Worm (Caenorhabditis elegans) whole organism, young adult: Measurements from ENCODE around the gene C46F11.4.

Source experiments
- C06A6.2 ChIP-seq: fragments of 200-800 bp; sonication (Bioruptor generic); conservative IDR thresholded peaks from 2 replicates; pipeline ENCODE4 v1.3.6; 2022; ENCODE audit warnings: missing genetic modification characterization, missing compliant biosample characterization
- D2030.7 ChIP-seq: fragments of 200-800 bp; sonication (Bioruptor generic); IDR thresholded peaks from 2 replicates; pipeline ENCODE4 v1.3.6; 2022; ENCODE audit warnings: missing genetic modification reagents, missing genetic modification characterization, missing compliant biosample characterization
- F57A8.1 ChIP-seq: fragments of 200-800 bp; sonication (Bioruptor generic); optimal IDR thresholded peaks from 2 replicates; lab custom pipeline; 2018; ENCODE audit warnings: mild to moderate bottlenecking, missing genetic modification characterization, moderate library complexity, missing compliant biosample characterization
- ZK185.1 ChIP-seq: sonication (generic microtip); optimal IDR thresholded peaks from 2 replicates; lab custom pipeline; 2016; ENCODE audit warnings: mild to moderate bottlenecking, missing genetic modification characterization, missing compliant biosample characterization; ENCODE audit not compliant: poor library complexity, severe bottlenecking
- atf-7 ChIP-seq: sonication (generic microtip); optimal IDR thresholded peaks from 2 replicates; lab custom pipeline; 2017; ENCODE audit warnings: mild to moderate bottlenecking, missing genetic modification characterization, missing compliant biosample characterization
- cebp-2 ChIP-seq: fragments of 200-800 bp; sonication (Bioruptor generic); IDR thresholded peaks from 2 replicates; pipeline ENCODE4 v1.3.6; 2022; ENCODE audit warnings: missing genetic modification characterization, missing compliant biosample characterization
- ceh-27 ChIP-seq: fragments of 200-800 bp; sonication (Bioruptor generic); optimal IDR thresholded peaks from 2 replicates; lab custom pipeline; 2018; ENCODE audit warnings: mild to moderate bottlenecking, missing genetic modification characterization, moderate library complexity, missing compliant biosample characterization
- chd-7 ChIP-seq: sonication (generic microtip); optimal IDR thresholded peaks from 2 replicates; lab custom pipeline; 2016; ENCODE audit warnings: mild to moderate bottlenecking, missing genetic modification characterization, moderate library complexity, missing compliant biosample characterization
- dox-1 ChIP-seq: fragments of 200-800 bp; sonication (Bioruptor generic); IDR thresholded peaks from 2 replicates; pipeline ENCODE4 v1.3.6; 2022; ENCODE audit warnings: missing genetic modification reagents, missing genetic modification characterization, missing compliant biosample characterization
- dpff-1 ChIP-seq: sonication (generic microtip); optimal IDR thresholded peaks from 2 replicates; lab custom pipeline; 2017; ENCODE audit warnings: mild to moderate bottlenecking, missing genetic modification characterization, missing compliant biosample characterization
- efl-1 ChIP-seq: fragments of 150-350 bp; optimal IDR thresholded peaks from 2 replicates; lab custom pipeline; 2014; ENCODE audit warnings: missing biosample characterization, missing genetic modification reagents, missing genetic modification characterization
- egrh-3 ChIP-seq: fragments of 200-800 bp; sonication (Bioruptor generic); IDR thresholded peaks from 2 replicates; pipeline ENCODE4 v1.3.6; 2022; ENCODE audit warnings: missing genetic modification reagents, missing genetic modification characterization, missing compliant biosample characterization
- hmg-1.2 ChIP-seq: fragments of 200-800 bp; sonication (Bioruptor generic); IDR thresholded peaks from 2 replicates; pipeline ENCODE4 v1.3.6; 2022; ENCODE audit warnings: missing genetic modification reagents, missing genetic modification characterization, missing compliant biosample characterization
- lag-1 ChIP-seq: fragments of 200-800 bp; sonication (Bioruptor generic); IDR thresholded peaks from 2 replicates; pipeline ENCODE4 v1.3.6; 2022; ENCODE audit warnings: missing genetic modification reagents, missing genetic modification characterization, missing compliant biosample characterization
- let-526 ChIP-seq: fragments of 200-800 bp; sonication (Bioruptor generic); IDR thresholded peaks from 2 replicates; pipeline ENCODE4 v1.3.6; 2022; ENCODE audit warnings: missing genetic modification reagents, missing genetic modification characterization, missing compliant biosample characterization
- let-607 ChIP-seq, 2 experiments: fragments of 200-800 bp in 1 of 2; sonication (Bioruptor generic) in 1 of 2; sonication (generic microtip) in 1 of 2; optimal IDR thresholded peaks; 2 replicates each; lab custom pipeline; 2016 to 2018; ENCODE audit warnings: mild to moderate bottlenecking in 2 of 2, missing compliant biosample characterization in 2 of 2, missing genetic modification characterization in 2 of 2, moderate library complexity in 2 of 2, missing genotype in 1 of 2
- lin-26 ChIP-seq: fragments of 200-800 bp; sonication (Bioruptor generic); IDR thresholded peaks from 2 replicates; pipeline ENCODE4 v1.3.6; 2022; ENCODE audit warnings: missing genetic modification reagents, missing genetic modification characterization, missing compliant biosample characterization
- lin-35 ChIP-seq, 3 experiments: fragments of 150-350 bp in 2 of 3; sonication (generic microtip) in 1 of 3; optimal IDR thresholded peaks; 2 replicates each; lab custom pipeline; 2014 to 2018; ENCODE audit warnings: missing biosample characterization in 3 of 3, missing genetic modification characterization in 3 of 3, missing genetic modification reagents in 3 of 3
- lin-40 ChIP-seq: sonication (generic microtip); optimal IDR thresholded peaks from 2 replicates; lab custom pipeline; 2016; ENCODE audit warnings: missing genetic modification characterization, mild to moderate bottlenecking, missing compliant biosample characterization, missing genotype, missing genetic modification reagents
- lir-1 ChIP-seq: fragments of 200-800 bp; sonication (Bioruptor generic); conservative IDR thresholded peaks from 2 replicates; pipeline ENCODE4 v1.3.6; 2022; ENCODE audit warnings: missing genetic modification reagents, missing genetic modification characterization, missing compliant biosample characterization
- lsl-1 ChIP-seq: fragments of 200-800 bp; sonication (Bioruptor generic); optimal IDR thresholded peaks from 2 replicates; lab custom pipeline; 2018; ENCODE audit warnings: mild to moderate bottlenecking, missing genetic modification characterization, moderate library complexity, missing compliant biosample characterization
- mxl-1 ChIP-seq: sonication (generic microtip); optimal IDR thresholded peaks from 2 replicates; lab custom pipeline; 2016; ENCODE audit warnings: missing genetic modification characterization, missing compliant biosample characterization
- nfya-1 ChIP-seq: sonication (generic microtip); optimal IDR thresholded peaks from 2 replicates; lab custom pipeline; 2017; ENCODE audit warnings: antibody characterized with exemption, missing compliant biosample characterization, missing genetic modification characterization, borderline replicate concordance; ENCODE audit not compliant: insufficient read depth
- nfyb-1 ChIP-seq: fragments of 200-800 bp; sonication (Bioruptor generic); IDR thresholded peaks from 2 replicates; pipeline ENCODE4 v1.3.6; 2022; ENCODE audit warnings: missing genetic modification reagents, missing genetic modification characterization, missing compliant biosample characterization
- nhr-120 ChIP-seq: fragments of 200-800 bp; sonication (Bioruptor generic); IDR thresholded peaks from 2 replicates; pipeline ENCODE4 v1.3.6; 2022; ENCODE audit warnings: missing genetic modification characterization, missing compliant biosample characterization
- nhr-27 ChIP-seq: fragments of 200-800 bp; sonication (Bioruptor generic); optimal IDR thresholded peaks from 2 replicates; lab custom pipeline; 2018; ENCODE audit warnings: mild to moderate bottlenecking, missing genetic modification characterization, moderate library complexity, missing compliant biosample characterization
- nhr-80 ChIP-seq: sonication (generic microtip); optimal IDR thresholded peaks from 2 replicates; lab custom pipeline; 2016; ENCODE audit warnings: missing genetic modification characterization, missing compliant biosample characterization
- pbrm-1 ChIP-seq: fragments of 200-800 bp; sonication (Bioruptor generic); IDR thresholded peaks from 2 replicates; pipeline ENCODE4 v1.3.6; 2022; ENCODE audit warnings: missing genetic modification reagents, missing genetic modification characterization, missing compliant biosample characterization
- rec-8 ChIP-seq, 2 experiments: sonication (generic microtip); optimal IDR thresholded peaks; 2 replicates each; lab custom pipeline; 2016; ENCODE audit warnings: mild to moderate bottlenecking in 2 of 2, missing genetic modification characterization in 2 of 2, missing genetic modification reagents in 2 of 2, missing genotype in 2 of 2, missing biosample characterization in 1 of 2, missing compliant biosample characterization in 1 of 2, moderate library complexity in 1 of 2
- repo-1 ChIP-seq: sonication (generic microtip); optimal IDR thresholded peaks from 2 replicates; lab custom pipeline; 2017; ENCODE audit warnings: mild to moderate bottlenecking, missing genetic modification characterization, missing compliant biosample characterization
- unc-62 ChIP-seq: fragments of 150-350 bp; optimal IDR thresholded peaks from 2 replicates; lab custom pipeline; 2014; ENCODE audit warnings: missing biosample characterization, missing genetic modification reagents, missing genetic modification characterization
- zfh-2 ChIP-seq: fragments of 200-800 bp; sonication (Bioruptor generic); conservative IDR thresholded peaks from 2 replicates; pipeline ENCODE4 v1.3.6; 2022; ENCODE audit warnings: missing genetic modification reagents, missing genetic modification characterization, missing compliant biosample characterization
- ztf-25 ChIP-seq: fragments of 200-800 bp; sonication (Bioruptor generic); IDR thresholded peaks from 2 replicates; pipeline ENCODE4 v1.3.6; 2022; ENCODE audit warnings: missing genetic modification reagents, missing genetic modification characterization, missing compliant biosample characterization
- ztf-26 ChIP-seq: sonication (generic microtip); optimal IDR thresholded peaks from 2 replicates; lab custom pipeline; 2017; ENCODE audit warnings: missing genetic modification characterization, missing compliant biosample characterization
- ztf-3 ChIP-seq: fragments of 200-800 bp; sonication (Bioruptor generic); optimal IDR thresholded peaks from 2 replicates; lab custom pipeline; 2018; ENCODE audit warnings: mild to moderate bottlenecking, missing genetic modification characterization, missing compliant biosample characterization

Gene C46F11.4

DNA sequence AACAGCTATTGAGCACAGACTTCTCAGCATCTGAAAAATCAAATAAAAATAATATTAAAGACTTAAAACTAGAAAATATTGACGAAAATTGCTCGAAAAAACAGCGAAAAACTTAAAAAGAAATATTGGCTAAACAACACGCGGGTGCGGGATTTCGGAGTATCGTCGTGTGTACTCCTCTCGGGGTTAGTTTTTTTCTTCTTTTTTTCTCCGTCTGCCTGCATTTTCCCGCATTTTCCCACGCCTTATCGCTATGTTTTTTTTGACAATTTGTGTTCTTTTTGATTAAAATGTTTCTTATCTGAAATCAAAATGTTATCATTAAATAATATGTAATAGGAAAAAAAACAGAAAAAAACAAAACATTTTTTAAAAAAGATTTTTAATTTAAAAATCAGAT, 33.8 kb downstream of the C46F11.4 start, which contains the start of gene mrps-31 (continued):
- TF ChIP-seq F57A8.1 (GFP tag; lab: Kevin White, UChicago) (no peak), lir-1 (GFP tag; lab: Robert Waterston, UW) (no peak), C06A6.2 (GFP tag; lab: Robert Waterston, UW) (no peak), ZK185.1 (tag; lab: Kevin White, UChicago) (no peak), D2030.7 (GFP tag; lab: Robert Waterston, UW) (no peak), atf-7 (no peak), lin-35 (GFP tag; optimal IDR thresholded peaks at IDR 0.05; lab: Kevin White, UChicago) (no peak), cebp-2 (GFP tag; lab: Robert Waterston, UW) (no peak), unc-62 (no peak)

ce11 chrIII:3627042-3627441, 37.1 kb downstream of the C46F11.4 start, which contains the start of gene sel-8:
sel-8 (minus strand) TSS chrIII:3627142.
- no peak for TF ChIP-seq rec-8 (tag; optimal IDR thresholded peaks at IDR 0.05; lab: Kevin White, UChicago)
- no peak for TF ChIP-seq chd-7 (tag; lab: Kevin White, UChicago)
- TF ChIP-seq lin-40 (tag; lab: Kevin White, UChicago), result no peak
- no peak for TF ChIP-seq nfyb-1 (GFP tag; lab: Robert Waterston, UW)
- TF ChIP-seq mxl-1 (tag; lab: Kevin White, UChicago), result no peak
- TF ChIP-seq lsl-1 (GFP tag; lab: Kevin White, UChicago), result no peak
- no peak for TF ChIP-seq unc-62
- TF ChIP-seq efl-1 (GFP tag; lab: Kevin White, UChicago), result no peak
- no peak for TF ChIP-seq nhr-27 (tag; lab: Kevin White, UChicago)
- no peak for TF ChIP-seq nhr-120 (GFP tag; lab: Robert Waterston, UW)
- TF ChIP-seq dpff-1 (tag; lab: Kevin White, UChicago), result no peak
- TF ChIP-seq ztf-26 (tag; lab: Kevin White, UChicago), result no peak
- no peak for TF ChIP-seq ztf-25 (GFP tag; lab: Robert Waterston, UW)
- no peak for TF ChIP-seq atf-7
- TF ChIP-seq, all 124 proteins: peak for 0

DNA sequence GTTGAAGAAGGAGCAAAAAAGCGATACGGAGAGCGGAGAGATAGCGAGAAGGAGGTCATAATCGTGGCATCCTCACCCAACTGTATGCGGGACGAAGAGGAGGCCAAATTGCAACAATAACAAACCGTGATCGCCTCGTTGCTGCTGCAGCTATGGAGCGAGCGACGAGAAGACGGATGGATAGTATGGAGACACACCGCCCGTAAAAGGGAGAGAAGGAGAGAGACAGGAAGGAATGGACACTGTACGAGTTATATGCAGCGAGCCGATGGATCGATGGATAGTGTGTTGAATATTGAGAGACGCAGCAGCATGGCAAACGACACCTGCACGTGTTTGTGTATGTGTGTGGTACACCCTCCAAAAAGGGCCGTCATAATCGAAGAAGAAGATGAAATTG, 40.3 kb downstream of the C46F11.4 start:
- TF ChIP-seq hmg-1.2 (peak; percentile 35; the same call in 1 of the 2 replicates), zfh-2 (peak; percentile 78), ztf-3 (GFP tag; lab: Kevin White, UChicago) (no peak), egrh-3 (no peak), mxl-1 (tag; lab: Kevin White, UChicago) (no peak), nfya-1 (tag; lab: Kevin White, UChicago) (no peak)

DNA sequence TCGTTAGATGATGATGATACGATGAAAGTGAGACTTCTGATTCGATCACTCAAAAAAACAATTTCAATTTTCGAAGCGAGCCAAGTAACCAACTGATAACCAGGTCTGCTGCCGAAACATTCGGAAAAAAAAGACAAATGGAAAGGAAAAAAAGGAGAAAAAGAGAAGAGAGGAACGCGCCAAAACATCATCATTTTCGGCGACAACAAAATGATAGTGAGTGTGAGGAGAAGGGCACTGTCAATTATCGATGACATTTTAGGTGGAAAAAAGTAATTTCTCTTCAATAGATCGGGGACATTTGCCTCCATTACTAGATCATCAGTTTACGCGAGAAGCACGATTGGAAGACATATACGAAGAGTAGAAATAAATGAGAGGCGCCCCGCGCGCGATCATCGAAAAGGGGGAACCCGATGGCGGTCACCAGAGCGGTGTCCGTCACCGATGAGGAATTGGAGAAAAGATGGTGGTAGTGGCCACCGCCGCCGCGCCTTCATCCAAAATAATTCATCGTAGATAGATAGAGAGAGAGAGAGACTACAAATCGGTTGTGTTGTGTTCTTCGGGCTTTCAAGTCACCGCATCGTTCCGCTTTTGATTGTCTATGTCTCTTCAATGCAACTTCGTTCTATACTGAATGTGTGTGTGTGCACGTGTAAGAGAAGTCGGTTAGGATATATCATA, 42.8 kb downstream of the C46F11.4 start:
- TF ChIP-seq zfh-2, result peak; percentile 41; the same call in 1 of the 2 replicates
- peak; percentile 12 to 60 for TF ChIP-seq let-607 (tag; optimal IDR thresholded peaks at IDR 0.05; lab: Kevin White, UChicago)
- TF ChIP-seq nhr-80 (tag; lab: Kevin White, UChicago), result peak; percentile 93
- TF ChIP-seq lag-1 (GFP tag; lab: Robert Waterston, UW), result no peak
- TF ChIP-seq dox-1 (GFP tag; lab: Robert Waterston, UW), result peak; percentile 51; the same call in 1 of the 2 replicates

ce11 chrIII:3620652-3621051, 43.5 kb downstream of the C46F11.4 start:
- TF ChIP-seq ceh-27 (GFP tag; lab: Kevin White, UChicago), result peak; percentile 39
- 0 out of 2 replicates have a peak, but pooled peaks have one; percentile 27 for TF ChIP-seq pbrm-1
- TF ChIP-seq let-526 (GFP tag; lab: Robert Waterston, UW), result 0 out of 2 replicates have a peak, but pooled peaks have one; percentile 9
- TF ChIP-seq hmg-1.2, result peak; percentile 38; the same call in 1 of the 2 replicates
- no peak for TF ChIP-seq lin-26
- no peak for TF ChIP-seq repo-1
- TF ChIP-seq, all 124 proteins: peak for 4
